Fruit fly (Drosophila melanogaster): Measurements from ENCODE around the gene Wdr81.

Wdr81 gene

dm6 chr2L:12007331-12007791, 13.4 kb downstream of the Wdr81 start:
- TF ChIP-seq trh (GFP tag; optimal IDR thresholded peaks at IDR 0.05) (no peak), pum (GFP tag; optimal IDR thresholded peaks at IDR 0.05) (peak; percentile 5), Taf1 (GFP tag; IDR thresholded peaks at IDR 0.05) (no peak), YL-1 (GFP tag; optimal IDR thresholded peaks at IDR 0.05) (no peak), CG14050 (GFP tag; IDR thresholded peaks at IDR 0.05) (no peak), bigmax (GFP tag; optimal IDR thresholded peaks at IDR 0.05) (no peak), CG14965 (GFP tag; optimal IDR thresholded peaks at IDR 0.05; ENCODE audit: borderline replicate concordance) (no peak), Doc2 (GFP tag; IDR thresholded peaks at IDR 0.05) (no peak), NC2β (GFP tag; optimal IDR thresholded peaks at IDR 0.05) (peak; percentile 66), CG17361 (GFP tag; IDR thresholded peaks at IDR 0.05) (no peak), CG5245 (GFP tag; optimal IDR thresholded peaks at IDR 0.05) (no peak), CG18764 (GFP tag; optimal IDR thresholded peaks at IDR 0.05) (peak; percentile 56), BtbVII (GFP tag; optimal IDR thresholded peaks at IDR 0.05) (peak; percentile 77), otp (GFP tag; IDR thresholded peaks at IDR 0.05) (no peak), sna (GFP tag; IDR thresholded peaks at IDR 0.05; ENCODE audit: partially characterized antibody) (no peak), Fer2 (tag; optimal IDR thresholded peaks at IDR 0.05) (no peak), MBD-R2 (GFP tag; IDR thresholded peaks at IDR 0.05) (no peak), CkIIα-i1 (GFP tag; IDR thresholded peaks at IDR 0.05) (no peak), CG3065 (GFP tag; optimal IDR thresholded peaks at IDR 0.05) (peak; percentile 41), CG10959 (GFP tag; IDR thresholded peaks at IDR 0.05) (no peak), Hey (tag; optimal IDR thresholded peaks at IDR 0.05) (peak; percentile 75), slbo (GFP tag; IDR thresholded peaks at IDR 0.05) (no peak), dati (GFP tag; IDR thresholded peaks at IDR 0.05) (no peak), Lhr (GFP tag; optimal IDR thresholded peaks at IDR 0.05) (peak; percentile 100), Ravus (GFP tag; IDR thresholded peaks at IDR 0.05) (no peak), CG7963 (GFP tag; IDR thresholded peaks at IDR 0.05; ENCODE audit: partially characterized antibody) (no peak), CG9727 (GFP tag; optimal IDR thresholded peaks at IDR 0.05) (no peak), mirr (GFP tag; optimal IDR thresholded peaks at IDR 0.05) (peak; percentile 80), CG13123 (GFP tag; optimal IDR thresholded peaks at IDR 0.05) (no peak), croc (GFP tag; conservative IDR thresholded peaks at IDR 0.05) (no peak; the same call in 2 of the 3 replicates), nom (GFP tag; optimal IDR thresholded peaks at IDR 0.05) (peak; percentile 95), corto (GFP tag; optimal IDR thresholded peaks at IDR 0.05) (no peak), cwo (GFP tag; optimal IDR thresholded peaks at IDR 0.05) (peak; percentile 94), sisA (GFP tag; IDR thresholded peaks at IDR 0.05) (no peak), Bteb2 (GFP tag; optimal IDR thresholded peaks at IDR 0.05) (peak; percentile 18), CG4424 (GFP tag; optimal IDR thresholded peaks at IDR 0.05) (no peak), Doc3 (GFP tag; IDR thresholded peaks at IDR 0.05; ENCODE audit: partially characterized antibody) (no peak), CG31365 (tag; optimal IDR thresholded peaks at IDR 0.05) (peak; percentile 67), CG1529 (GFP tag; optimal IDR thresholded peaks at IDR 0.05) (peak; percentile 50), GATAe (GFP tag; conservative IDR thresholded peaks at IDR 0.05) (no peak), knrl (GFP tag; IDR thresholded peaks at IDR 0.05; ENCODE audit: partially characterized antibody) (no peak), MTF-1 (GFP tag; optimal IDR thresholded peaks at IDR 0.05; ENCODE audit: borderline replicate concordance) (peak; percentile 53), Med (GFP tag) (peak; percentile 96), CG18011 (GFP tag; optimal IDR thresholded peaks at IDR 0.05) (no peak), dan (GFP tag; IDR thresholded peaks at IDR 0.05) (no peak), ken (GFP tag; IDR thresholded peaks at IDR 0.05) (no peak), Ada2b (GFP tag; IDR thresholded peaks at IDR 0.05) (no peak), H15 (GFP tag; IDR thresholded peaks at IDR 0.05) (no peak), CG17612 (GFP tag; IDR thresholded peaks at IDR 0.05) (no peak), CG6765 (GFP tag; optimal IDR thresholded peaks at IDR 0.05) (peak; percentile 52), CG10979 (tag; optimal IDR thresholded peaks at IDR 0.05) (peak; percentile 50), Chrac-16 (GFP tag; optimal IDR thresholded peaks at IDR 0.05) (no peak)
